Fruit fly (Drosophila melanogaster) whole organism, embryonic: ENCODE measurements around the gene CG44838.
A peak's percentile ranks its signal among the peaks of the same experiment; 100 is the strongest.

Experiments used
- B-H2 ChIP-seq: fragments of 200-800 bp; sonication (Bioruptor generic); optimal IDR thresholded peaks from 2 replicates; lab custom pipeline; 2018; ENCODE audit warnings: missing biosample characterization, mild to moderate bottlenecking, missing genetic modification characterization
- CG1024 ChIP-seq: fragments of 200-800 bp; sonication (Bioruptor generic); IDR thresholded peaks from 2 replicates; pipeline ENCODE4 v1.3.6; 2022; ENCODE audit warnings: missing biosample characterization, missing genetic modification characterization
- CG11456 ChIP-seq: fragments of 200-800 bp; sonication (Bioruptor generic); IDR thresholded peaks from 3 replicates; pipeline ENCODE4 v1.3.6; 2022; ENCODE audit warnings: missing biosample characterization, missing genetic modification characterization
- CG11560 ChIP-seq: fragments of 200-800 bp; sonication (Bioruptor generic); IDR thresholded peaks from 3 replicates; pipeline ENCODE4 v1.3.6; 2022; ENCODE audit warnings: missing biosample characterization, missing genetic modification characterization
- CG11695 ChIP-seq: fragments of 200-800 bp; sonication (Bioruptor generic); IDR thresholded peaks from 3 replicates; pipeline ENCODE4 v1.3.6; 2022; ENCODE audit warnings: missing biosample characterization, missing genetic modification characterization
- CG12104 ChIP-seq: fragments of 200-800 bp; sonication (Bioruptor generic); optimal IDR thresholded peaks from 3 replicates; lab custom pipeline; 2016; ENCODE audit warnings: missing biosample characterization, missing genetic modification characterization
- CG12391 ChIP-seq: fragments of 200-800 bp; sonication (Bioruptor generic); optimal IDR thresholded peaks from 3 replicates; lab custom pipeline; 2018; ENCODE audit warnings: missing biosample characterization, mild to moderate bottlenecking, missing genetic modification characterization, moderate library complexity
- CG13287 ChIP-seq: fragments of 200-800 bp; sonication (Bioruptor generic); IDR thresholded peaks from 2 replicates; pipeline ENCODE4 v1.3.6; 2022; ENCODE audit warnings: missing biosample characterization, missing genetic modification characterization; ENCODE audit not compliant: partially characterized antibody
- CG14441 ChIP-seq: fragments of 200-800 bp; sonication (Bioruptor generic); IDR thresholded peaks from 2 replicates; pipeline ENCODE4 v1.3.6; 2022; ENCODE audit warnings: missing biosample characterization, missing genetic modification characterization
- CG14710 ChIP-seq: fragments of 200-800 bp; sonication (Bioruptor generic); optimal IDR thresholded peaks from 3 replicates; lab custom pipeline; 2019; ENCODE audit warnings: missing biosample characterization, mild to moderate bottlenecking, missing genetic modification characterization, moderate library complexity
- CG15073 ChIP-seq: fragments of 200-800 bp; sonication (Bioruptor generic); optimal IDR thresholded peaks from 2 replicates; lab custom pipeline; 2016; ENCODE audit warnings: missing biosample characterization, missing genetic modification characterization
- CG17802 ChIP-seq: fragments of 200-800 bp; sonication (Bioruptor generic); optimal IDR thresholded peaks from 2 replicates; lab custom pipeline; 2018; ENCODE audit warnings: missing biosample characterization, mild to moderate bottlenecking, missing genetic modification characterization, moderate library complexity
- CG17829 ChIP-seq: fragments of 200-800 bp; optimal IDR thresholded peaks from 2 replicates; lab custom pipeline; 2019; ENCODE audit warnings: missing biosample characterization, mild to moderate bottlenecking, missing genetic modification characterization, moderate library complexity
- CG2120 ChIP-seq: fragments of 200-800 bp; sonication (Bioruptor generic); optimal IDR thresholded peaks from 3 replicates; lab custom pipeline; 2016; ENCODE audit warnings: missing biosample characterization, missing genetic modification characterization
- CG2875 ChIP-seq: fragments of 200-800 bp; sonication (Bioruptor generic); optimal IDR thresholded peaks from 2 replicates; lab custom pipeline; 2017; ENCODE audit warnings: missing biosample characterization, mild to moderate bottlenecking, missing genetic modification characterization, missing genetic modification reagents
- CG31224 ChIP-seq: fragments of 200-800 bp; sonication (Bioruptor generic); IDR thresholded peaks from 2 replicates; pipeline ENCODE4 v1.3.6; 2022; ENCODE audit warnings: missing biosample characterization, missing genetic modification characterization
- CG3838 ChIP-seq: fragments of 200-800 bp; sonication (Bioruptor generic); optimal IDR thresholded peaks from 3 replicates; lab custom pipeline; 2016; ENCODE audit warnings: missing biosample characterization, missing genetic modification characterization
- CG6254 ChIP-seq: fragments of 200-800 bp; sonication (Bioruptor generic); optimal IDR thresholded peaks from 3 replicates; lab custom pipeline; 2017; ENCODE audit warnings: mild to moderate bottlenecking, missing biosample characterization, missing genetic modification reagents, missing genetic modification characterization
- CG6272 ChIP-seq: fragments of 200-800 bp; sonication (Bioruptor generic); IDR thresholded peaks from 2 replicates; pipeline ENCODE4 v1.3.6; 2022; ENCODE audit warnings: missing biosample characterization, missing genetic modification characterization
- CG8388 ChIP-seq: fragments of 200-800 bp; sonication (Bioruptor generic); optimal IDR thresholded peaks from 2 replicates; lab custom pipeline; 2019; ENCODE audit warnings: missing biosample characterization, mild to moderate bottlenecking, missing genetic modification characterization, moderate library complexity
- CHES-1-like ChIP-seq: fragments of 200-800 bp; sonication (Bioruptor generic); optimal IDR thresholded peaks from 2 replicates; lab custom pipeline; 2016; ENCODE audit warnings: missing biosample characterization, missing genetic modification characterization
- D19B ChIP-seq: fragments of 200-800 bp; sonication (Bioruptor generic); optimal IDR thresholded peaks from 2 replicates; lab custom pipeline; 2017; ENCODE audit warnings: missing biosample characterization, mild to moderate bottlenecking, missing genetic modification characterization
- Deaf1 ChIP-seq: fragments of 200-800 bp; optimal IDR thresholded peaks from 3 replicates; lab custom pipeline; 2019; ENCODE audit warnings: missing biosample characterization, mild to moderate bottlenecking, missing genetic modification characterization, moderate library complexity
- ERR ChIP-seq: fragments of 200-800 bp; sonication (Bioruptor generic); optimal IDR thresholded peaks from 2 replicates; lab custom pipeline; 2016; ENCODE audit warnings: missing biosample characterization, missing genetic modification characterization
- Hr51 ChIP-seq, 2 experiments: fragments of 200-800 bp; sonication (Bioruptor generic); optimal IDR thresholded peaks; 2 replicates in 1 of 2; 3 replicates in 1 of 2; lab custom pipeline; 2016 to 2018; ENCODE audit warnings: missing biosample characterization in 2 of 2, missing genetic modification characterization in 2 of 2, mild to moderate bottlenecking in 1 of 2, moderate library complexity in 1 of 2
- Lim3 ChIP-seq: fragments of 200-800 bp; sonication (Bioruptor generic); IDR thresholded peaks from 2 replicates; pipeline ENCODE4 v1.3.6; 2022; ENCODE audit warnings: missing biosample characterization, missing genetic modification characterization
- NC2α ChIP-seq: fragments of 200-800 bp; sonication (Bioruptor generic); optimal IDR thresholded peaks from 2 replicates; lab custom pipeline; 2016; ENCODE audit warnings: missing biosample characterization, missing genetic modification characterization
- Neu2 ChIP-seq: fragments of 200-800 bp; sonication (Bioruptor generic); optimal IDR thresholded peaks from 3 replicates; lab custom pipeline; 2016; ENCODE audit warnings: missing biosample characterization, missing genetic modification characterization, borderline replicate concordance
- Scr ChIP-seq: fragments of 200-800 bp; sonication (Bioruptor generic); IDR thresholded peaks from 2 replicates; pipeline ENCODE4 v1.3.6; 2022; ENCODE audit warnings: missing biosample characterization, missing genetic modification characterization; ENCODE audit not compliant: partially characterized antibody
- Sry-β ChIP-seq: fragments of 200-800 bp; sonication (Bioruptor generic); optimal IDR thresholded peaks from 2 replicates; lab custom pipeline; 2018; ENCODE audit warnings: missing biosample characterization, mild to moderate bottlenecking, missing genetic modification characterization, moderate library complexity
- TFAM ChIP-seq: fragments of 200-800 bp; sonication (Bioruptor generic); optimal IDR thresholded peaks from 2 replicates; lab custom pipeline; 2017; ENCODE audit warnings: missing biosample characterization, missing genetic modification characterization, inconsistent platforms
- al ChIP-seq: fragments of 200-800 bp; sonication (Bioruptor generic); IDR thresholded peaks from 2 replicates; pipeline ENCODE4 v1.3.6; 2022; ENCODE audit warnings: missing biosample characterization, missing genetic modification characterization
- croc ChIP-seq: fragments of 200-800 bp; sonication (Bioruptor generic); conservative IDR thresholded peaks from 3 replicates; pipeline ENCODE4 v1.3.6; 2022; ENCODE audit warnings: missing biosample characterization, missing genetic modification characterization
- dysf ChIP-seq: fragments of 200-800 bp; sonication (Bioruptor generic); IDR thresholded peaks from 3 replicates; pipeline ENCODE4 v1.3.6; 2022; ENCODE audit warnings: missing biosample characterization, missing genetic modification characterization
- exex ChIP-seq: fragments of 200-800 bp; sonication (Bioruptor generic); optimal IDR thresholded peaks from 4 replicates; lab custom pipeline; 2018; ENCODE audit warnings: missing biosample characterization, mild to moderate bottlenecking, missing genetic modification characterization, moderate library complexity
- gro ChIP-seq: fragments of 200-800 bp; sonication (Bioruptor generic); optimal IDR thresholded peaks from 2 replicates; lab custom pipeline; 2016; ENCODE audit warnings: missing biosample characterization, missing genetic modification characterization
- hkb ChIP-seq, 2 experiments: fragments of 200-800 bp in 1 of 2; fragments of >200 bp in 1 of 2; sonication (Bioruptor generic) in 1 of 2; IDR thresholded peaks in 1 of 2; optimal IDR thresholded peaks in 1 of 2; 2 replicates each; pipeline versions ENCODE4 v1.3.6 to Lab custom; 2017 to 2022; ENCODE audit warnings: missing biosample characterization in 1 of 2, missing genetic modification characterization in 1 of 2
- kay ChIP-seq: fragments of 200-800 bp; sonication (Bioruptor generic); optimal IDR thresholded peaks from 2 replicates; lab custom pipeline; 2016; ENCODE audit warnings: missing biosample characterization, missing genetic modification characterization
- lilli ChIP-seq: fragments of 200-800 bp; sonication (Bioruptor generic); optimal IDR thresholded peaks from 3 replicates; lab custom pipeline; 2016; ENCODE audit warnings: missing biosample characterization, missing genetic modification characterization
- pan ChIP-seq, 4 experiments: fragments of >200 bp in 3 of 4; fragments of 200-800 bp in 1 of 4; sonication (Bioruptor generic) in 1 of 4; optimal IDR thresholded peaks in 3 of 4; IDR thresholded peaks in 1 of 4; 2 replicates each; pipeline versions ENCODE4 v1.3.6 to Lab custom; 2017 to 2022; ENCODE audit warnings: missing biosample characterization in 2 of 4, missing genetic modification characterization in 2 of 4, mixed read lengths in 1 of 4
- peb ChIP-seq: fragments of 200-800 bp; sonication (Bioruptor generic); IDR thresholded peaks from 2 replicates; pipeline ENCODE4 v1.3.6; 2022; ENCODE audit warnings: missing biosample characterization, missing genetic modification characterization
- phol ChIP-seq: fragments of 200-800 bp; sonication (Bioruptor generic); optimal IDR thresholded peaks from 3 replicates; lab custom pipeline; 2018; ENCODE audit warnings: missing biosample characterization, mild to moderate bottlenecking, missing genetic modification characterization, moderate library complexity
- run ChIP-seq: fragments of 200-800 bp; sonication (Bioruptor generic); optimal IDR thresholded peaks from 3 replicates; lab custom pipeline; 2018; ENCODE audit warnings: missing biosample characterization, mild to moderate bottlenecking, missing genetic modification characterization
- seq ChIP-seq: fragments of 200-800 bp; sonication (Bioruptor generic); IDR thresholded peaks from 2 replicates; pipeline ENCODE4 v1.3.6; 2022; ENCODE audit warnings: missing biosample characterization, missing genetic modification characterization
- tna ChIP-seq: fragments of 200-800 bp; sonication (Bioruptor generic); IDR thresholded peaks from 2 replicates; pipeline ENCODE4 v1.3.6; 2022; ENCODE audit warnings: missing biosample characterization, missing genetic modification characterization; ENCODE audit not compliant: partially characterized antibody
- trh ChIP-seq: fragments of 200-800 bp; sonication (Bioruptor generic); optimal IDR thresholded peaks from 2 replicates; lab custom pipeline; 2016; ENCODE audit warnings: missing biosample characterization, missing genetic modification characterization
- tx ChIP-seq: fragments of 200-800 bp; sonication (Bioruptor generic); optimal IDR thresholded peaks from 2 replicates; lab custom pipeline; 2016; ENCODE audit warnings: missing biosample characterization, missing genetic modification characterization
- zen2 ChIP-seq: fragments of 200-800 bp; sonication (Bioruptor generic); IDR thresholded peaks from 3 replicates; pipeline ENCODE4 v1.3.6; 2022; ENCODE audit warnings: missing biosample characterization, missing genetic modification characterization; ENCODE audit not compliant: partially characterized antibody

The CG44838 gene

dm6 chr3L:9426656-9427294 is 34.1 kb upstream of the CG44838 start, which contains the start of the genes Atat and Shc (continued):
- TF ChIP-seq Deaf1 (tag; lab: Kevin White, UChicago): peak; percentile 84
- peak; percentile 94 for TF ChIP-seq CG13287 (GFP tag; lab: Robert Waterston, UW)
- peak; percentile 99 for TF ChIP-seq kay (GFP tag; lab: Kevin White, UChicago)
- peak; percentile 100 for TF ChIP-seq tx (GFP tag; lab: Kevin White, UChicago)
- TF ChIP-seq al: peak; percentile 100
- peak; percentile 99 for TF ChIP-seq phol (tag; lab: Kevin White, UChicago)
- peak; percentile 99 for TF ChIP-seq gro (GFP tag; lab: Kevin White, UChicago)
- TF ChIP-seq CG8388: peak; percentile 94
- peak; percentile 100 for TF ChIP-seq lilli (GFP tag; lab: Kevin White, UChicago)
- TF ChIP-seq CG3838 (GFP tag; lab: Kevin White, UChicago): peak; percentile 97
- peak; percentile 93 for TF ChIP-seq CG17802 (tag; lab: Kevin White, UChicago)
- TF ChIP-seq zen2: peak; percentile 77; the same call in 2 of the 3 replicates
- peak; percentile 61 for TF ChIP-seq Sry-β (GFP tag; lab: Kevin White, UChicago)
- TF ChIP-seq peb (GFP tag; lab: Robert Waterston, UW): peak; percentile 99
- peak; percentile 100 for TF ChIP-seq dysf (GFP tag; lab: Robert Waterston, UW)
- TF ChIP-seq trh (GFP tag; lab: Kevin White, UChicago): peak; percentile 99
- peak; percentile 92 for TF ChIP-seq CG15073 (GFP tag; lab: Kevin White, UChicago)
- TF ChIP-seq hkb (optimal IDR thresholded peaks at IDR 0.05; lab: Kevin White, UChicago): peak; percentile 90
- TF ChIP-seq hkb (GFP tag; IDR thresholded peaks at IDR 0.05; lab: Robert Waterston, UW): peak; percentile 98
- peak; percentile 98 for TF ChIP-seq CG12104 (GFP tag; lab: Kevin White, UChicago)
- TF ChIP-seq run (tag; lab: Kevin White, UChicago): peak; percentile 94
- peak; percentile 96 for TF ChIP-seq CG11560 (tag; lab: Robert Waterston, UW)
- TF ChIP-seq CG11695 (GFP tag; lab: Robert Waterston, UW): peak; percentile 97
- TF ChIP-seq CG14441 (GFP tag; lab: Robert Waterston, UW): peak; percentile 100
- TF ChIP-seq CG2875 (GFP tag; lab: Kevin White, UChicago): peak; percentile 95
- TF ChIP-seq Neu2 (GFP tag; lab: Kevin White, UChicago): peak; percentile 97
- peak; percentile 99 for TF ChIP-seq ERR (GFP tag; lab: Kevin White, UChicago)
- TF ChIP-seq B-H2: peak; percentile 99
- peak; percentile 80; the same call in 1 of the 2 replicates for TF ChIP-seq tna (GFP tag; lab: Robert Waterston, UW)
- TF ChIP-seq CG6272: peak; percentile 100
- TF ChIP-seq CG1024 (GFP tag; lab: Robert Waterston, UW): peak; percentile 96
- peak; percentile 98 for TF ChIP-seq NC2α
- TF ChIP-seq croc (GFP tag; lab: Robert Waterston, UW): peak; percentile 99
- peak; percentile 89 for TF ChIP-seq TFAM
- peak; percentile 91 for TF ChIP-seq exex (tag; lab: Kevin White, UChicago)
- TF ChIP-seq D19B (GFP tag; lab: Kevin White, UChicago): peak; percentile 97
- TF ChIP-seq Scr (GFP tag; lab: Robert Waterston, UW): peak; percentile 93
- TF ChIP-seq CG11456 (GFP tag; lab: Robert Waterston, UW): peak; percentile 100
- TF ChIP-seq CG6254 (GFP tag; lab: Kevin White, UChicago): peak; percentile 90
- no peak for TF ChIP-seq pan (optimal IDR thresholded peaks at IDR 0.05; lab: Kevin White, UChicago)
- peak in 1 of 2 experiments; percentile 99 for TF ChIP-seq pan (GFP tag; optimal IDR thresholded peaks at IDR 0.05 in 1 of 2, IDR thresholded peaks at IDR 0.05 in 1 of 2)
- peak; percentile 100 for TF ChIP-seq CHES-1-like
- peak; percentile 98 for TF ChIP-seq CG17829 (tag; lab: Kevin White, UChicago)
- TF ChIP-seq CG31224: peak; percentile 98
- peak; percentile 97 for TF ChIP-seq CG14710 (tag; lab: Kevin White, UChicago)
- peak; percentile 99 for TF ChIP-seq Lim3 (GFP tag; lab: Robert Waterston, UW)
- TF ChIP-seq CG12391 (tag; lab: Kevin White, UChicago): peak; percentile 99
- peak; percentile 98 for TF ChIP-seq seq (GFP tag; lab: Robert Waterston, UW)
- TF ChIP-seq CG2120 (GFP tag; lab: Kevin White, UChicago): peak; percentile 100
- TF ChIP-seq Hr51 (GFP tag; optimal IDR thresholded peaks at IDR 0.05; lab: Kevin White, UChicago): peak; percentile 97 to 100
